Worm (Caenorhabditis elegans) whole organism, L1 larva: ENCODE measurements around the gene Y53F4B.24.
A peak's percentile ranks its signal among the peaks of the same experiment; 100 is the strongest.

Source experiments
- C34B4.2 ChIP-seq: sonication (generic microtip); optimal IDR thresholded peaks from 2 replicates; lab custom pipeline; 2017; ENCODE audit warnings: mild to moderate bottlenecking, missing genetic modification characterization, missing compliant biosample characterization
- F16B12.6 ChIP-seq: fragments of 150-350 bp; optimal IDR thresholded peaks from 2 replicates; lab custom pipeline; 2014; ENCODE audit warnings: missing biosample characterization, missing genetic modification characterization
- aha-1 ChIP-seq: fragments of 150-350 bp; optimal IDR thresholded peaks from 2 replicates; lab custom pipeline; 2014; ENCODE audit warnings: missing biosample characterization, missing genetic modification characterization
- aly-2 ChIP-seq: fragments of 150-350 bp; optimal IDR thresholded peaks from 2 replicates; lab custom pipeline; 2014; ENCODE audit warnings: missing biosample characterization, missing genetic modification characterization
- ama-1 ChIP-seq: fragments of 150-350 bp; optimal IDR thresholded peaks from 2 replicates; lab custom pipeline; 2014
- blmp-1 ChIP-seq: fragments of 150-350 bp; optimal IDR thresholded peaks from 2 replicates; lab custom pipeline; 2014; ENCODE audit warnings: missing biosample characterization, missing genetic modification characterization
- ceh-63 ChIP-seq: fragments of 200-800 bp; sonication (Bioruptor generic); optimal IDR thresholded peaks from 2 replicates; lab custom pipeline; 2018; ENCODE audit warnings: mild to moderate bottlenecking, missing genetic modification characterization, missing compliant biosample characterization
- ceh-82 ChIP-seq, 3 experiments: fragments of 150-350 bp in 1 of 3; sonication (generic microtip) in 2 of 3; optimal IDR thresholded peaks; 2 replicates each; lab custom pipeline; 2014 to 2017; ENCODE audit warnings: missing biosample characterization in 3 of 3, missing genetic modification characterization in 3 of 3
- ceh-88 ChIP-seq: fragments of 200-800 bp; sonication (Bioruptor generic); IDR thresholded peaks from 2 replicates; pipeline ENCODE4 v1.3.6; 2022; ENCODE audit warnings: missing genetic modification characterization, missing compliant biosample characterization
- ces-1 ChIP-seq: fragments of 150-350 bp; optimal IDR thresholded peaks from 2 replicates; lab custom pipeline; 2014; ENCODE audit warnings: missing biosample characterization, missing genetic modification reagents, missing genetic modification characterization
- dpl-1 ChIP-seq, 3 experiments: fragments of 150-350 bp in 2 of 3; sonication (generic microtip) in 1 of 3; optimal IDR thresholded peaks; 2 replicates each; lab custom pipeline; 2014 to 2017; ENCODE audit warnings: missing biosample characterization in 3 of 3, missing genetic modification characterization in 3 of 3, missing genetic modification reagents in 3 of 3
- dsc-1 ChIP-seq: sonication (generic microtip); optimal IDR thresholded peaks from 2 replicates; lab custom pipeline; 2016; ENCODE audit warnings: mild to moderate bottlenecking, missing genetic modification characterization, missing compliant biosample characterization
- efl-1 ChIP-seq, 4 experiments: fragments of 150-350 bp; optimal IDR thresholded peaks in 3 of 4; peaks in 1 of 4; 1 replicate in 1 of 4; 2 replicates in 3 of 4; lab custom pipeline; 2014; ENCODE audit warnings: missing biosample characterization in 2 of 4, missing genetic modification characterization in 2 of 4, missing genetic modification reagents in 2 of 4
- elt-2 ChIP-seq: sonication (generic microtip); optimal IDR thresholded peaks from 2 replicates; lab custom pipeline; 2016; ENCODE audit warnings: missing genetic modification characterization, mild to moderate bottlenecking, inconsistent platforms, missing compliant biosample characterization, missing genetic modification reagents
- ets-5 ChIP-seq: fragments of 200-800 bp; sonication (Bioruptor generic); IDR thresholded peaks from 2 replicates; pipeline ENCODE4 v1.3.6; 2022; ENCODE audit warnings: missing genetic modification characterization, missing compliant biosample characterization
- fkh-10 ChIP-seq: sonication (generic microtip); optimal IDR thresholded peaks from 2 replicates; lab custom pipeline; 2017; ENCODE audit warnings: missing biosample characterization, missing genetic modification reagents, missing genetic modification characterization
- fkh-4 ChIP-seq: sonication (generic microtip); optimal IDR thresholded peaks from 2 replicates; lab custom pipeline; 2016; ENCODE audit warnings: missing compliant biosample characterization, missing genetic modification characterization, borderline replicate concordance
- fkh-8 ChIP-seq: sonication (generic microtip); optimal IDR thresholded peaks from 2 replicates; lab custom pipeline; 2016; ENCODE audit warnings: mild to moderate bottlenecking, missing genetic modification characterization, missing compliant biosample characterization
- irx-1 ChIP-seq: sonication (generic microtip); optimal IDR thresholded peaks from 2 replicates; lab custom pipeline; 2016; ENCODE audit warnings: missing genetic modification characterization, missing compliant biosample characterization
- jun-1 ChIP-seq: fragments of 150-350 bp; optimal IDR thresholded peaks from 2 replicates; lab custom pipeline; 2014; ENCODE audit warnings: missing biosample characterization, missing genetic modification reagents, missing genetic modification characterization
- lin-14 ChIP-seq: fragments of 200-800 bp; sonication (Bioruptor generic); optimal IDR thresholded peaks from 2 replicates; lab custom pipeline; 2018; ENCODE audit warnings: mild to moderate bottlenecking, missing genetic modification characterization, moderate library complexity, missing compliant biosample characterization
- lsy-2 ChIP-seq, 2 experiments: fragments of 150-350 bp; optimal IDR thresholded peaks; 2 replicates each; lab custom pipeline; 2014; ENCODE audit warnings: missing biosample characterization in 2 of 2, missing genetic modification characterization in 2 of 2
- mab-9 ChIP-seq: fragments of 200-800 bp; sonication (Bioruptor generic); IDR thresholded peaks from 2 replicates; pipeline ENCODE4 v1.3.6; 2022; ENCODE audit warnings: missing genetic modification reagents, missing genetic modification characterization, missing compliant biosample characterization
- mdl-1 ChIP-seq, 2 experiments: fragments of 150-350 bp; optimal IDR thresholded peaks; 2 replicates each; lab custom pipeline; 2014 to 2017; ENCODE audit warnings: missing biosample characterization in 2 of 2, missing genetic modification characterization in 2 of 2, inconsistent platforms in 1 of 2
- nhr-11 ChIP-seq: fragments of 150-350 bp; optimal IDR thresholded peaks from 2 replicates; lab custom pipeline; 2014; ENCODE audit warnings: missing biosample characterization, missing genetic modification characterization
- nhr-71 ChIP-seq: sonication (generic microtip); optimal IDR thresholded peaks from 2 replicates; lab custom pipeline; 2016; ENCODE audit warnings: mild to moderate bottlenecking, missing genetic modification characterization, moderate library complexity, missing compliant biosample characterization
- nhr-77 ChIP-seq: fragments of 150-350 bp; optimal IDR thresholded peaks from 2 replicates; lab custom pipeline; 2014; ENCODE audit warnings: missing biosample characterization, missing genetic modification characterization
- nhr-84 ChIP-seq: sonication (generic microtip); optimal IDR thresholded peaks from 2 replicates; lab custom pipeline; 2017; ENCODE audit warnings: missing biosample characterization, missing genetic modification characterization
- nhr-85 ChIP-seq: sonication (generic microtip); peaks from one replicate; lab custom pipeline; 2016; ENCODE audit warnings: missing genetic modification characterization, inconsistent platforms, missing compliant biosample characterization
- pqm-1 ChIP-seq: sonication (generic microtip); optimal IDR thresholded peaks from 3 replicates; lab custom pipeline; 2017; ENCODE audit warnings: missing biosample characterization, missing genetic modification characterization
- rnt-1 ChIP-seq: sonication (generic microtip); optimal IDR thresholded peaks from 2 replicates; lab custom pipeline; 2016; ENCODE audit warnings: mild to moderate bottlenecking, missing genetic modification characterization, moderate library complexity, missing compliant biosample characterization
- skn-1 ChIP-seq: fragments of 150-350 bp; optimal IDR thresholded peaks from 2 replicates; lab custom pipeline; 2014; ENCODE audit warnings: missing biosample characterization, missing genetic modification characterization
- snpc-4 ChIP-seq: fragments of 150-350 bp; optimal IDR thresholded peaks from 2 replicates; lab custom pipeline; 2014; ENCODE audit warnings: missing biosample characterization, missing genetic modification characterization
- snu-23 ChIP-seq: sonication (generic microtip); optimal IDR thresholded peaks from 2 replicates; lab custom pipeline; 2016; ENCODE audit warnings: missing genetic modification characterization, missing compliant biosample characterization
- sptf-1 ChIP-seq: fragments of 150-350 bp; optimal IDR thresholded peaks from 2 replicates; lab custom pipeline; 2014; ENCODE audit warnings: missing biosample characterization, missing genetic modification characterization
- swsn-7 ChIP-seq: sonication (generic microtip); optimal IDR thresholded peaks from 2 replicates; lab custom pipeline; 2016; ENCODE audit warnings: missing genetic modification characterization, missing compliant biosample characterization
- unc-62 ChIP-seq: fragments of 150-350 bp; optimal IDR thresholded peaks from 2 replicates; lab custom pipeline; 2014; ENCODE audit warnings: missing biosample characterization, missing genetic modification reagents, missing genetic modification characterization
- zag-1 ChIP-seq: fragments of 150-350 bp; optimal IDR thresholded peaks from 2 replicates; lab custom pipeline; 2014; ENCODE audit warnings: missing biosample characterization, missing genetic modification characterization
- ztf-11 ChIP-seq, 2 experiments: sonication (generic microtip); optimal IDR thresholded peaks; 2 replicates each; lab custom pipeline; 2016 to 2017; ENCODE audit warnings: missing genetic modification characterization in 2 of 2, missing biosample characterization in 1 of 2, missing compliant biosample characterization in 1 of 2
- ztf-4 ChIP-seq: fragments of 150-350 bp; optimal IDR thresholded peaks from 2 replicates; lab custom pipeline; 2014; ENCODE audit warnings: missing biosample characterization, missing genetic modification characterization

Gene Y53F4B.24

DNA sequence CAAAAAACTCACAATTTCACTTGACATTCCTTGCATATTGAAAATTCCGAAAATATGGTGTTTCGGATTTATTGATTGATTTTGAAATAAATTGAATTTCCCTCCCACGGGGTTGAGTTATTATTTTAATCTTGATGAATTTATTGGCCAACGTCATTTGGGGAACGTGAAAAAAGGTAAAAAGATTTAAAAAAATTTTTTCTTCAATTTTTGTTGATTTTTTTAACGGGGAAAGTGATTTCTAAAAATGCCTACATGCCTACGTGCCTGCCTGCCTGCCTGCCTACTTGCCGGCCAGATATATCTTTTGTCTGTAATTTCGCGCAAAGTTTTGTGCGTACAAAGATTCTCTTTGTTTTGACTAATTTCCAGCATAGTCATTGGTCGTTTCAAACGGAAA, at the start of gene Y53F4B.24:
Y53F4B.24 (minus strand) TSS at position 101 of the 400 bp plus-strand sequence.
- no peak for TF ChIP-seq zag-1 (tag; lab: Kevin White, UChicago)
- TF ChIP-seq sptf-1: no peak
- TF ChIP-seq nhr-85 (tag; lab: Kevin White, UChicago): peak; percentile 4

DNA sequence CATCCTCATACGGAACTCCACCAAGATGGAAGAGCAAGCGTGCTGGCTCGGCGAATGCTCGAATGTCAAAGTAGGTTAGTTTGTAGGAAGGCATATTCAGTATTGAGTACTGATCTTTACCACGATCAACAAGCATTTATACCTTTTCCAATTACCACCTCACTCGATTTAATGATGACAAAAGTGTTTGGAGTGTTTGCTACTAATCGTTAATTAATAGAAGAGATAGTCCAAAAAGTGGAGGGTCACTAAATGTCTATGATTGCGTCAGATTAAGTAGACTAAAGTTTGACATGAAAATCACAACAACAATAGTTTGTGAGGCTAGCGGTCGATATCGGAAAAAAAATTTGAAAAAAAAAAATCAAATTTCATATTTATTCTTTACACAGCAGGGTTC, 48.9 kb upstream of the Y53F4B.24 start, which contains the start of gene gst-34:
gst-34 (minus strand) TSS at position 101 of the 400 bp plus-strand sequence.
- peak; percentile 30 for TF ChIP-seq nhr-85 (tag; lab: Kevin White, UChicago)
- TF ChIP-seq nhr-77 (tag; lab: Kevin White, UChicago): no peak
- TF ChIP-seq blmp-1: peak; percentile 2

DNA sequence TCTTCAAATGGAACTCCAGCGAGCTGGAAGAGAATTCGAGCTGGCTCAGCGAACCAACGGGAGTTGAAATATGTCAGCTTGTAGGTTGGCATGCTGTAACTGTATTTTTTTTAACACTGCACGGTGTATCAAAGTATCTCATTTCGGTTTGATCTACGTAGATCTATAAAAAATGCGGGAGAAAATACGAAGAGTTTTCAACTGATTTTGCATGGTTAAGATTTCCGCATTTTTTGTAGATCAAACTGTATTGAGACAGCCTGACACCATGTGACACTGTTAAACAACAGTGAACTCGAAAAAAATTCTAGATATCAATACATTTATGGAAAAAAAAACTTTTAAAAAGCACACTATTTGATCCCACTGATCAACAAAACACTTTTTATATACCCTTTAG, 44.3 kb upstream of the Y53F4B.24 start, which contains the start of gene gst-32:
gst-32 (minus strand) TSS at position 101 of the 400 bp plus-strand sequence.
- peak; percentile 22 for TF ChIP-seq nhr-85 (tag; lab: Kevin White, UChicago)
- TF ChIP-seq fkh-4: no peak
- TF ChIP-seq lin-14 (GFP tag; lab: Kevin White, UChicago): no peak

DNA sequence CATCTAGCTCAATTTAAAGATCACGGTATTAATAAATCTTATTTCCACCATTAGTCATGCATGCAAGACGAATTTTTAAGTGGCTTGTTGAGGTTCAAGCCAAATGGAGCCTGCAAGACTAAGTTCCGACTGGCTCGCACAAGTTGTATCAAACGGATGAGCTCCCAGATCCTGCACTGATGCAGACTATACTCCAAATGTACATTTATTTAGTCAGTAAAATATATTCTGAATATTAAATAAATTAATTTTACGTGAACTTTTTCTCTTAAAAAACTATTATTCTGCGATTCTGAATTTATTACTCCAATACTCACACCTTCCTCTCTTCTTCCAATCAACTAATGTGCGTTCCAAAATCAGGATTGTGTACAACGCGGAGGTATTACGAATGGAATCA, 41.4 kb upstream of the Y53F4B.24 start, which contains the start of gene Y53F4B.36:
Y53F4B.36 (plus strand) TSS at position 301 of the 400 bp plus-strand sequence.
- TF ChIP-seq nhr-85 (tag; lab: Kevin White, UChicago) (no peak), skn-1 (tag; lab: Kevin White, UChicago) (no peak), F16B12.6 (no peak), ces-1 (GFP tag; lab: Kevin White, UChicago) (no peak), jun-1 (no peak), ceh-88 (GFP tag; lab: Robert Waterston, UW) (no peak)

- TF ChIP-seq lsy-2 (tag; optimal IDR thresholded peaks at IDR 0.05; lab: Kevin White, UChicago): peak in 1 of 2 experiments; percentile 16
- no peak for TF ChIP-seq ets-5 (GFP tag; lab: Robert Waterston, UW)
- peak; percentile 61 for TF ChIP-seq lin-14 (GFP tag; lab: Kevin White, UChicago)
- TF ChIP-seq fkh-8 (tag; lab: Kevin White, UChicago): peak; percentile 81
- TF ChIP-seq ceh-82 (tag; optimal IDR thresholded peaks at IDR 0.05; lab: Kevin White, UChicago): no peak
- no peak for TF ChIP-seq elt-2
- TF ChIP-seq nhr-84 (tag; lab: Kevin White, UChicago): no peak
- peak; percentile 50 for TF ChIP-seq blmp-1
- TF ChIP-seq nhr-11: no peak
- TF ChIP-seq snu-23 (GFP tag; lab: Kevin White, UChicago): peak; percentile 28
- no peak for TF ChIP-seq snpc-4 (tag; lab: Kevin White, UChicago)
- TF ChIP-seq fkh-4: no peak
- TF ChIP-seq pqm-1 (tag; lab: Kevin White, UChicago): no peak
- TF ChIP-seq ama-1 (lab: Kevin White, UChicago): no peak
- no peak for TF ChIP-seq ceh-63 (GFP tag; lab: Kevin White, UChicago)
- TF ChIP-seq skn-1 (tag; lab: Kevin White, UChicago): peak; percentile 88
- TF ChIP-seq fkh-10 (GFP tag; lab: Kevin White, UChicago): no peak
- no peak for TF ChIP-seq jun-1
Observed at ce11 chrII:15174915-15175548, 40.8 kb upstream of the Y53F4B.24 start, which contains the start of gene gst-31. Gene gst-31 (minus strand): TSS chrII:15174965.

- peak; percentile 57 for TF ChIP-seq lin-14 (GFP tag; lab: Kevin White, UChicago)
- no peak for TF ChIP-seq ets-5 (GFP tag; lab: Robert Waterston, UW)
- TF ChIP-seq rnt-1 (tag; lab: Kevin White, UChicago): peak; percentile 8
- TF ChIP-seq C34B4.2 (tag; lab: Kevin White, UChicago): no peak
- no peak for TF ChIP-seq fkh-4
- TF ChIP-seq aly-2 (tag; lab: Kevin White, UChicago): no peak
- peak in 2 of 3 experiments; percentile 17 to 27 for TF ChIP-seq dpl-1 (GFP tag; optimal IDR thresholded peaks at IDR 0.05; lab: Kevin White, UChicago)
- peak; percentile 23 for TF ChIP-seq jun-1
- no peak for TF ChIP-seq unc-62 (GFP tag; lab: Kevin White, UChicago)
- TF ChIP-seq efl-1 (optimal IDR thresholded peaks at IDR 0.05; lab: Kevin White, UChicago): peak; percentile 34 to 54
- TF ChIP-seq efl-1 (GFP tag; optimal IDR thresholded peaks at IDR 0.05 in 1 of 2; lab: Kevin White, UChicago): peak; percentile 30 to 92
- no peak for TF ChIP-seq ces-1 (GFP tag; lab: Kevin White, UChicago)
- TF ChIP-seq nhr-71 (tag; lab: Kevin White, UChicago): peak; percentile 65
- no peak for TF ChIP-seq aha-1
- peak; percentile 98 for TF ChIP-seq skn-1 (tag; lab: Kevin White, UChicago)
- TF ChIP-seq dsc-1 (tag; lab: Kevin White, UChicago): peak; percentile 25
- TF ChIP-seq mab-9 (GFP tag; lab: Robert Waterston, UW): no peak
- TF ChIP-seq F16B12.6: no peak
- no peak for TF ChIP-seq elt-2
- no peak for TF ChIP-seq irx-1 (tag; lab: Kevin White, UChicago)
- TF ChIP-seq swsn-7: peak; percentile 38
- TF ChIP-seq nhr-11: no peak
- peak in 1 of 2 experiments; percentile 35 for TF ChIP-seq mdl-1 (tag; optimal IDR thresholded peaks at IDR 0.05; lab: Kevin White, UChicago)
- no peak for TF ChIP-seq ztf-11 (tag; optimal IDR thresholded peaks at IDR 0.05; lab: Kevin White, UChicago)
- TF ChIP-seq ztf-4: no peak
- TF ChIP-seq ceh-82 (tag; optimal IDR thresholded peaks at IDR 0.05; lab: Kevin White, UChicago): peak; percentile 3 to 38 (median 17)
Observed at ce11 chrII:15173174-15173573, 38.9 kb upstream of the Y53F4B.24 start.
